Worm (Caenorhabditis elegans): Measurements from ENCODE around the gene B0238.15.

The B0238.15 gene

ce11 chrV:5239903-5240302 lies at the start of gene B0238.15:
Gene B0238.15 (plus strand): TSS chrV:5240203.
- TF ChIP-seq unc-62 (GFP tag; optimal IDR thresholded peaks at IDR 0.05), result no peak
- TF ChIP-seq drap-1 (GFP tag; optimal IDR thresholded peaks at IDR 0.05), result no peak
- no peak for TF ChIP-seq snpc-4 (tag; optimal IDR thresholded peaks at IDR 0.05)
- no peak for TF ChIP-seq ceh-39 (tag; optimal IDR thresholded peaks at IDR 0.05)

- TF ChIP-seq ces-1 (GFP tag; optimal IDR thresholded peaks at IDR 0.05), result no peak
- TF ChIP-seq cnd-1 (tag; optimal IDR thresholded peaks at IDR 0.05), result no peak
- no peak for TF ChIP-seq lin-13 (tag; optimal IDR thresholded peaks at IDR 0.05)
- TF ChIP-seq unc-39 (tag; optimal IDR thresholded peaks at IDR 0.05), result no peak
- TF ChIP-seq ham-2 (GFP tag; optimal IDR thresholded peaks at IDR 0.05), result no peak
- TF ChIP-seq snpc-4 (tag; optimal IDR thresholded peaks at IDR 0.05), result no peak
- TF ChIP-seq ztf-11 (tag; optimal IDR thresholded peaks at IDR 0.05), result no peak
- no peak for TF ChIP-seq nhr-76 (tag; optimal IDR thresholded peaks at IDR 0.05)
- no peak for TF ChIP-seq nhr-12 (tag; optimal IDR thresholded peaks at IDR 0.05)
- no peak for TF ChIP-seq hlh-1 (tag; optimal IDR thresholded peaks at IDR 0.05)
- no peak for TF ChIP-seq bed-3 (GFP tag; optimal IDR thresholded peaks at IDR 0.05)
Observed at ce11 chrV:5192501-5192900, 47.5 kb upstream of the B0238.15 start, which contains the start of gene C03A7.13. Gene C03A7.13 (minus strand): TSS chrV:5192543.

ce11 chrV:5194508-5194907 lies 45.5 kb upstream of the B0238.15 start, which contains the start of gene abu-8:
Gene abu-8 (minus strand): TSS chrV:5194608.
- TF ChIP-seq M03D4.4 (tag; optimal IDR thresholded peaks at IDR 0.05), result no peak
- no peak for TF ChIP-seq snpc-4 (tag; optimal IDR thresholded peaks at IDR 0.05)
- no peak for TF ChIP-seq drap-1 (GFP tag; optimal IDR thresholded peaks at IDR 0.05)
- no peak for TF ChIP-seq elt-3 (tag; optimal IDR thresholded peaks at IDR 0.05)
- no peak for TF ChIP-seq ceh-83 (GFP tag; optimal IDR thresholded peaks at IDR 0.05)
- TF ChIP-seq nhr-28 (tag; optimal IDR thresholded peaks at IDR 0.05), result no peak
- TF ChIP-seq ceh-43 (GFP tag; optimal IDR thresholded peaks at IDR 0.05), result no peak
- TF ChIP-seq sem-2 (GFP tag; optimal IDR thresholded peaks at IDR 0.05), result no peak
- no peak for TF ChIP-seq mab-5 (tag; optimal IDR thresholded peaks at IDR 0.05)
- no peak for TF ChIP-seq unc-62 (GFP tag; optimal IDR thresholded peaks at IDR 0.05)
- TF ChIP-seq zip-8 (tag; optimal IDR thresholded peaks at IDR 0.05), result no peak
- TF ChIP-seq unc-120 (tag; optimal IDR thresholded peaks at IDR 0.05; ENCODE audit: poor library complexity, severe bottlenecking), result no peak
- no peak for TF ChIP-seq ztf-11 (tag; optimal IDR thresholded peaks at IDR 0.05)
- TF ChIP-seq nhr-12 (tag; optimal IDR thresholded peaks at IDR 0.05), result no peak
- TF ChIP-seq nhr-237 (tag; optimal IDR thresholded peaks at IDR 0.05), result no peak
- no peak for TF ChIP-seq tbx-8 (GFP tag; optimal IDR thresholded peaks at IDR 0.05)
- no peak for TF ChIP-seq sptf-1 (tag; optimal IDR thresholded peaks at IDR 0.05)
- no peak for TF ChIP-seq mep-1 (tag; optimal IDR thresholded peaks at IDR 0.05)
- no peak for TF ChIP-seq nhr-2 (tag; optimal IDR thresholded peaks at IDR 0.05)

- no peak for TF ChIP-seq sptf-1 (tag; optimal IDR thresholded peaks at IDR 0.05)
- no peak for TF ChIP-seq mls-2 (tag; optimal IDR thresholded peaks at IDR 0.05)
- no peak for TF ChIP-seq unc-120 (tag; optimal IDR thresholded peaks at IDR 0.05; ENCODE audit: poor library complexity, severe bottlenecking)
- no peak for TF ChIP-seq ham-2 (GFP tag; optimal IDR thresholded peaks at IDR 0.05)
- no peak for TF ChIP-seq ceh-83 (GFP tag; optimal IDR thresholded peaks at IDR 0.05)
- no peak for TF ChIP-seq ceh-39 (tag; optimal IDR thresholded peaks at IDR 0.05)
- TF ChIP-seq ces-1 (GFP tag; optimal IDR thresholded peaks at IDR 0.05), result no peak
- TF ChIP-seq pha-4 (tag; optimal IDR thresholded peaks at IDR 0.05), result no peak
- no peak for TF ChIP-seq snpc-4 (tag; optimal IDR thresholded peaks at IDR 0.05)
- TF ChIP-seq cnd-1 (tag; optimal IDR thresholded peaks at IDR 0.05), result no peak
- TF ChIP-seq flh-1 (GFP tag; optimal IDR thresholded peaks at IDR 0.05), result no peak
Observed at ce11 chrV:5198240-5198639, 41.8 kb upstream of the B0238.15 start, which contains the start of gene Y47A7.2. Gene Y47A7.2 (minus strand): TSS chrV:5198340.

- TF ChIP-seq ces-1 (GFP tag; optimal IDR thresholded peaks at IDR 0.05), result peak; percentile 99
- TF ChIP-seq ham-2 (GFP tag; optimal IDR thresholded peaks at IDR 0.05), result no peak
Observed at ce11 chrV:5200188-5200587, 39.8 kb upstream of the B0238.15 start.

- TF ChIP-seq cnd-1 (tag; optimal IDR thresholded peaks at IDR 0.05) (no peak), snpc-4 (tag; optimal IDR thresholded peaks at IDR 0.05) (no peak), unc-62 (GFP tag; optimal IDR thresholded peaks at IDR 0.05) (peak; percentile 11), nhr-12 (tag; optimal IDR thresholded peaks at IDR 0.05) (no peak)
Observed at ce11 chrV:5201706-5202105, 38.3 kb upstream of the B0238.15 start.
